Worm (Caenorhabditis elegans) whole organism, L2 larva: Measurements from ENCODE around the gene Y51H7C.7.
"Not testable (repeated sequence)": the region's sequence is repeated elsewhere in the genome, so short reads cannot be mapped to it uniquely, and the experiment has no call there.

Source experiments
- elt-1 ChIP-seq: fragments of 150-350 bp; optimal IDR thresholded peaks from 2 replicates; lab custom pipeline; 2014; ENCODE audit warnings: missing biosample characterization, missing genetic modification characterization
- nhr-25 ChIP-seq: fragments of 150-350 bp; sonication (generic microtip); optimal IDR thresholded peaks from 3 replicates; lab custom pipeline; 2014; ENCODE audit warnings: missing biosample characterization, missing genetic modification characterization
- ztf-11 ChIP-seq: sonication (generic microtip); optimal IDR thresholded peaks from 2 replicates; lab custom pipeline; 2017; ENCODE audit warnings: missing biosample characterization, missing genetic modification characterization

The Y51H7C.7 gene

ce11 chrII:1446696-1447293 lies 44.4 kb downstream of the Y51H7C.7 start, which contains the start of gene Y51H7C.12:
TSS of gene Y51H7C.12 (minus strand) at chrII:1446746.
- TF ChIP-seq elt-1 (tag; lab: Kevin White, UChicago); ztf-11; nhr-25 (tag; lab: Kevin White, UChicago): not testable (repeated sequence)
